Worm (Caenorhabditis elegans): ENCODE results near the gene str-116.
"Not testable (repeated sequence)": the region's sequence is repeated elsewhere in the genome, so short reads cannot be mapped to it uniquely, and the experiment has no call there.

- not testable (repeated sequence) for TF ChIP-seq snpc-1.3 (tag; optimal IDR thresholded peaks at IDR 0.05; ENCODE audit: insufficient read depth); unc-62 (GFP tag; optimal IDR thresholded peaks at IDR 0.05); Y56A3A.18 (GFP tag; IDR thresholded peaks at IDR 0.05); F57C9.4 (tag; optimal IDR thresholded peaks at IDR 0.05); rcor-1 (GFP tag; IDR thresholded peaks at IDR 0.05); ceh-40 (GFP tag; IDR thresholded peaks at IDR 0.05); lag-1 (GFP tag; IDR thresholded peaks at IDR 0.05); hlh-12 (tag; optimal IDR thresholded peaks at IDR 0.05); chd-7 (tag; optimal IDR thresholded peaks at IDR 0.05); dpl-1 (GFP tag; optimal IDR thresholded peaks at IDR 0.05); aptf-2 (GFP tag; conservative IDR thresholded peaks at IDR 0.05)
These were observed 19.3 kb downstream of the str-116 start, which contains the start of gene C03E10.3 for ce11 chrV:11286114-11286513.
